Worm (Caenorhabditis elegans): ENCODE measurements around the gene Y105C5B.5.
A peak's percentile ranks its signal among the peaks of the same experiment; 100 is the strongest.

The Y105C5B.5 gene

ce11 chrIV:15930694-15931093, 29.7 kb upstream of the Y105C5B.5 start:
- TF ChIP-seq T22C8.4 (GFP tag; IDR thresholded peaks at IDR 0.05) (peak; percentile 65), flt-1 (GFP tag; IDR thresholded peaks at IDR 0.05) (no peak)

DNA sequence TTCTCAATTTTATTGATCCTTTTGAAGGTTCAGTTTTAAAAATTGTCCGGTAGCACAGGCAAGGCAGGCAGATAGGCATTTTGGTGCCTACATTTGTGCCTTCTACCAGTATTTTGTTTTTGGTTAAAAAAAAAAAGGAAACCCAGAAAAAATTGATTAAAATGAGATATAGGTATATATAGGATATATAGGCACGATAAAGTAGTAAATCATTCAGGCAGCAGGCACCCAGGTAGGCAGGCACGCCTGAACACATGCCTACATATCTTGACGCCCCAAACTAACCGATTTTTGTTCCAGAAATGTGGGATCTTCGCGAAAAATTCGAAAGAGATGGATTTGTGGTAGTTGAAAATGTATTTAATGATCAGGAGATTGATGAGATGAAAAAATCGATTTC, 29.3 kb upstream of the Y105C5B.5 start, which contains the start of gene Y105C5B.9:
Y105C5B.9 (plus strand) TSS at position 301 of the 400 bp plus-strand sequence.
- no peak for TF ChIP-seq klf-2 (GFP tag; conservative IDR thresholded peaks at IDR 0.05)
- TF ChIP-seq ref-1 (GFP tag; conservative IDR thresholded peaks at IDR 0.05), result no peak
- TF ChIP-seq med-1 (GFP tag; optimal IDR thresholded peaks at IDR 0.05; ENCODE audit: insufficient read depth), result no peak
- no peak for TF ChIP-seq flt-1 (GFP tag; IDR thresholded peaks at IDR 0.05)

- no peak for TF ChIP-seq med-1 (GFP tag; optimal IDR thresholded peaks at IDR 0.05; ENCODE audit: insufficient read depth)
- TF ChIP-seq cog-1 (tag; optimal IDR thresholded peaks at IDR 0.05), result no peak
- no peak for TF ChIP-seq tab-1 (GFP tag; IDR thresholded peaks at IDR 0.05)
- no peak for TF ChIP-seq klf-2 (GFP tag; conservative IDR thresholded peaks at IDR 0.05)
- no peak for TF ChIP-seq ref-1 (GFP tag; conservative IDR thresholded peaks at IDR 0.05)
- TF ChIP-seq flt-1 (GFP tag; IDR thresholded peaks at IDR 0.05), result no peak
- TF ChIP-seq ztf-23 (GFP tag; IDR thresholded peaks at IDR 0.05), result no peak
- no peak for TF ChIP-seq ztf-29 (GFP tag; IDR thresholded peaks at IDR 0.05)
- no peak for TF ChIP-seq T22C8.4 (GFP tag; IDR thresholded peaks at IDR 0.05)
Observed at ce11 chrIV:15929831-15930230, 28.8 kb upstream of the Y105C5B.5 start.

DNA sequence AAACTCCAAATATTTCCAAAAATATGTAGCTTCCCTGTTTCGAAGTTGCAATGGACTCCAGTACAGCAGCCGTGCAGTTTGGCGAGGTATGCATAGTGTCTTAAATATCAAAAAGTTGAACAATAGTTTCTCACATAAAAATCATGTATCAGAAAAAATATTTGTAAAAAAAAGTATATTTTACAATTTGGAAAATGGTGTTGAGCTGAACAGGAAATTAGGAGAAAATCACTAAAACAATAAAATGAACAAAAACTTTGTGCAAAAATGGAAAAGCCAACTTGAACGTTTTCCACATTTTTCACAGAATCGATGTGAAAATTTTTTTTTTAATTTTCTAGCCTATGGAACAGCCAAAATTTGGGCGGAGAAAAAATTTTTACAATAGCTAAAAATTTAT, 25.7 kb upstream of the Y105C5B.5 start, which contains the start of gene Y105C5B.8:
Y105C5B.8 (minus strand) TSS at position 101 of the 400 bp plus-strand sequence.
- TF ChIP-seq med-1 (GFP tag; optimal IDR thresholded peaks at IDR 0.05; ENCODE audit: insufficient read depth), result no peak
- no peak for TF ChIP-seq tab-1 (GFP tag; IDR thresholded peaks at IDR 0.05)
- TF ChIP-seq ref-1 (GFP tag; conservative IDR thresholded peaks at IDR 0.05), result no peak
- TF ChIP-seq T22C8.4 (GFP tag; IDR thresholded peaks at IDR 0.05), result no peak
- TF ChIP-seq cog-1 (tag; optimal IDR thresholded peaks at IDR 0.05), result no peak
- TF ChIP-seq ztf-29 (GFP tag; IDR thresholded peaks at IDR 0.05), result no peak
- no peak for TF ChIP-seq klf-2 (GFP tag; conservative IDR thresholded peaks at IDR 0.05)
- TF ChIP-seq ztf-23 (GFP tag; IDR thresholded peaks at IDR 0.05), result no peak
- TF ChIP-seq flt-1 (GFP tag; IDR thresholded peaks at IDR 0.05), result no peak

DNA sequence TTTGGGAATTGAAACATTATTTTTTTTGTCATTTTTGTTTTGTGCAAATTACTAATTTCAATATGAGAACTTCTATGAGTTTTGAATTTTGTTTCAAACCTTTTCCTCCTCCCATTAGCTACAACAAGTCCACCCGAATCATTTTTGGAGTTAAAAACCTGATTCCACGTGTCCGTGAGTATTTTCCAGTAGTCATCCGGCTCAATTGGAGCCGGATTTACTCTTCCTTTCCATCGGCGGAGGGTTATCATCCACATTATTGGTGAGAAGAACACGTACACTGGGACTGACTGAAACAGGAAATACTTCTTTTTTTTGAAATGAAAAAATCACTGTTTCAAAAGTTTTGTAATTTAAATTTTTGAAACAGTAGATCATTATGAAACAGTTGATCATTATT, 22.0 kb upstream of the Y105C5B.5 start:
- TF ChIP-seq med-1 (GFP tag; optimal IDR thresholded peaks at IDR 0.05; ENCODE audit: insufficient read depth), result no peak
- no peak for TF ChIP-seq klf-2 (GFP tag; conservative IDR thresholded peaks at IDR 0.05)
- no peak for TF ChIP-seq cog-1 (tag; optimal IDR thresholded peaks at IDR 0.05)
- no peak for TF ChIP-seq ztf-29 (GFP tag; IDR thresholded peaks at IDR 0.05)

ce11 chrIV:15915061-15915460, 14.0 kb upstream of the Y105C5B.5 start:
- TF ChIP-seq med-1 (GFP tag; optimal IDR thresholded peaks at IDR 0.05; ENCODE audit: insufficient read depth) (no peak), ztf-29 (GFP tag; IDR thresholded peaks at IDR 0.05) (no peak), ztf-23 (GFP tag; IDR thresholded peaks at IDR 0.05) (no peak), cog-1 (tag; optimal IDR thresholded peaks at IDR 0.05) (no peak), ref-1 (GFP tag; conservative IDR thresholded peaks at IDR 0.05) (no peak), flt-1 (GFP tag; IDR thresholded peaks at IDR 0.05) (no peak), klf-2 (GFP tag; conservative IDR thresholded peaks at IDR 0.05) (no peak), tab-1 (GFP tag; IDR thresholded peaks at IDR 0.05) (no peak), T22C8.4 (GFP tag; IDR thresholded peaks at IDR 0.05) (no peak)

ce11 chrIV:15908251-15908650, 7.2 kb upstream of the Y105C5B.5 start:
- no peak for TF ChIP-seq ztf-23 (GFP tag; IDR thresholded peaks at IDR 0.05)
- no peak for TF ChIP-seq tab-1 (GFP tag; IDR thresholded peaks at IDR 0.05)
- no peak for TF ChIP-seq T22C8.4 (GFP tag; IDR thresholded peaks at IDR 0.05)
- TF ChIP-seq ztf-29 (GFP tag; IDR thresholded peaks at IDR 0.05), result no peak
- no peak for TF ChIP-seq flt-1 (GFP tag; IDR thresholded peaks at IDR 0.05)
- no peak for TF ChIP-seq klf-2 (GFP tag; conservative IDR thresholded peaks at IDR 0.05)
- TF ChIP-seq med-1 (GFP tag; optimal IDR thresholded peaks at IDR 0.05; ENCODE audit: insufficient read depth), result no peak
- TF ChIP-seq cog-1 (tag; optimal IDR thresholded peaks at IDR 0.05), result no peak
- TF ChIP-seq ref-1 (GFP tag; conservative IDR thresholded peaks at IDR 0.05), result no peak

- TF ChIP-seq flt-1 (GFP tag; IDR thresholded peaks at IDR 0.05) (no peak), med-1 (GFP tag; optimal IDR thresholded peaks at IDR 0.05; ENCODE audit: insufficient read depth) (no peak), cog-1 (tag; optimal IDR thresholded peaks at IDR 0.05) (no peak), ref-1 (GFP tag; conservative IDR thresholded peaks at IDR 0.05) (no peak), T22C8.4 (GFP tag; IDR thresholded peaks at IDR 0.05) (no peak), ztf-29 (GFP tag; IDR thresholded peaks at IDR 0.05) (no peak), ztf-23 (GFP tag; IDR thresholded peaks at IDR 0.05) (no peak), tab-1 (GFP tag; IDR thresholded peaks at IDR 0.05) (no peak)
Observed at ce11 chrIV:15906059-15906632, 5.1 kb upstream of the Y105C5B.5 start, which contains the start of gene srv-15. TSS of gene srv-15 (plus strand) at chrIV:15906582.

DNA sequence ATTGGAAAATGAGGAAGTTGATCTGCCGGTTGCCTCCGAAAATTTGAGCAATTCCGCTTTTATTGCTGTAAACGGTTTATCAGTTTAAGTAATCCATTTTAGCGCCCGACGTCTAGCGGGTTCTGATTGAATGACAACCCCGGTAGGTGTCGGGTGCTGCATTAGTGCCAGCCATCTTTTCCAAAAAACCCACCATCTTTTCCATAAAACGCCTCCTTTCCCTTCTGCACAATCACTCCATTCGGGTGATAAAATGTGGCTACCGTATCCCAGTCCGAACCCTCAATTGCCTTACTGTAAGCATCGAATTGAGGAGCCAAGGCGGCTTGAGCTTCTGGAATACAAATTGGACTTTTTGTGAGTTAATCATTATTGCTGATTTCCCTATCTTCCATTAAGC, 867 bp downstream of the Y105C5B.5 start:
- no peak for TF ChIP-seq med-1 (GFP tag; optimal IDR thresholded peaks at IDR 0.05; ENCODE audit: insufficient read depth)

DNA sequence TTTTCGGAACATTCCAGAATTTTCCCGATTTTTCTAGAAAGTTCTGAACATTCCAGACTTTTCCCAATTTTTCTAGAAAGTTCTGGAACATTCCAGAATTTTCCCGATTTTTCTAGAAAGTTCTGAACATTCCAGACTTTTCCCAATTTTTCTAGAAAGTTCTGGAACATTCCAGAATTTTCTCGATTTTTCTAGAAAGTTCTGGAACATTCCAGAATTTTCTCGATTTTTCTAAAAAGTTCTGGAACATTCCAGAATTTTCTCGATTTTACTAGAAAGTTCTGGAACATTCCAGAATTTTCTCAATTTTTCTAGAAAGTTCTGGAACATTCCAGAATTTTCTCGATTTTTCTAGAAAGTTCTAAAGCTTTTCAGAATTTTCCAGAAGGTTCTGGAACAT, 5.2 kb downstream of the Y105C5B.5 start:
- TF ChIP-seq flt-1 (GFP tag; IDR thresholded peaks at IDR 0.05) (peak; percentile 98), ref-1 (GFP tag; conservative IDR thresholded peaks at IDR 0.05) (peak; percentile 74), ztf-23 (GFP tag; IDR thresholded peaks at IDR 0.05) (peak; percentile 71; the same call in 1 of the 2 replicates)

- TF ChIP-seq tab-1 (GFP tag; IDR thresholded peaks at IDR 0.05), result no peak
- no peak for TF ChIP-seq ztf-29 (GFP tag; IDR thresholded peaks at IDR 0.05)
- TF ChIP-seq flt-1 (GFP tag; IDR thresholded peaks at IDR 0.05), result no peak
- TF ChIP-seq cog-1 (tag; optimal IDR thresholded peaks at IDR 0.05), result no peak
Observed at ce11 chrIV:15894819-15895218, 6.2 kb downstream of the Y105C5B.5 start.
